Fruit fly (Drosophila melanogaster): ENCODE data around the gene Hmu.

Gene Hmu

DNA sequence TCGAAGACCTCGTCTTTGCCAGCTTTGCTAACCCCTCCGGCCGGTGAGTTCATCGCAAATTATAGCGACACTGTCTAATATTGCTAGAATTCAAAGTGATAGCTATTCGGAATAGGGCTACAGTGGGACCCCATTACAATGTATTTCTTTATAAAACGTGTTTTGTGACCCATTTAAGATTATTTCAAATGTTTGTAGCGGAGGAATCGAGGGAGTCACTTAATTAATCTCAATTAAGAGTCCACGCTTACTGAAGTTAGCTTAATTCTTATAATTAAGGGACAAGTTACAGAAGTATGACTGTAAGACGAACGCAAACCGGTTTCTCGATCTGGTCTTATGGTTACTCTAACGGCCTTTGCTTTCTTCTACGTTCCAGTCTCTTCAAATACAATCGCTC is 1.1 kb downstream of the Hmu start (continued):
- TF ChIP-seq pan (optimal IDR thresholded peaks at IDR 0.05): no peak
- no peak for TF ChIP-seq pan (GFP tag; optimal IDR thresholded peaks at IDR 0.05 in 1 of 2, IDR thresholded peaks at IDR 0.05 in 1 of 2)
- TF ChIP-seq gem (tag; optimal IDR thresholded peaks at IDR 0.05): peak; percentile 64
- TF ChIP-seq B-H1 (GFP tag; IDR thresholded peaks at IDR 0.05): no peak
- TF ChIP-seq sob (GFP tag; IDR thresholded peaks at IDR 0.05): peak; percentile 51
- no peak for TF ChIP-seq CG11398 (GFP tag; optimal IDR thresholded peaks at IDR 0.05)
- TF ChIP-seq CG17829 (tag; optimal IDR thresholded peaks at IDR 0.05): peak; percentile 28
- peak; percentile 48 for TF ChIP-seq CG17359 (tag; optimal IDR thresholded peaks at IDR 0.05)
- TF ChIP-seq CG6175 (GFP tag; IDR thresholded peaks at IDR 0.05): no peak
- no peak for TF ChIP-seq CG16813 (GFP tag; IDR thresholded peaks at IDR 0.05; ENCODE audit: partially characterized antibody)
- no peak for TF ChIP-seq jumu (GFP tag; optimal IDR thresholded peaks at IDR 0.05)
- TF ChIP-seq cwo (GFP tag; optimal IDR thresholded peaks at IDR 0.05): peak; percentile 56
- no peak for TF ChIP-seq Sin3A (optimal IDR thresholded peaks at IDR 0.05)
- TF ChIP-seq ase (GFP tag; IDR thresholded peaks at IDR 0.05): no peak
- TF ChIP-seq psq (GFP tag; optimal IDR thresholded peaks at IDR 0.05): no peak
- TF ChIP-seq Optix (GFP tag; IDR thresholded peaks at IDR 0.05): no peak
- TF ChIP-seq CG8388 (GFP tag; optimal IDR thresholded peaks at IDR 0.05): peak; percentile 21
- no peak for TF ChIP-seq gt (GFP tag; IDR thresholded peaks at IDR 0.05)
- TF ChIP-seq ab (GFP tag; optimal IDR thresholded peaks at IDR 0.05): no peak
- TF ChIP-seq Stat92E (GFP tag; optimal IDR thresholded peaks at IDR 0.05): no peak
- no peak for TF ChIP-seq CG17612 (GFP tag; IDR thresholded peaks at IDR 0.05)
- TF ChIP-seq maf-S (GFP tag; optimal IDR thresholded peaks at IDR 0.05): no peak
- no peak for TF ChIP-seq CG16863 (GFP tag; optimal IDR thresholded peaks at IDR 0.05)
- no peak for TF ChIP-seq Jarid2 (GFP tag; optimal IDR thresholded peaks at IDR 0.05)
- TF ChIP-seq kah (GFP tag; optimal IDR thresholded peaks at IDR 0.05): no peak
- TF ChIP-seq NC2β (GFP tag; optimal IDR thresholded peaks at IDR 0.05): no peak
- TF ChIP-seq CG7357 (GFP tag; IDR thresholded peaks at IDR 0.05): no peak
- TF ChIP-seq Gsc (GFP tag; IDR thresholded peaks at IDR 0.05): no peak
- no peak for TF ChIP-seq z (GFP tag; IDR thresholded peaks at IDR 0.05)
- TF ChIP-seq Dll (GFP tag; IDR thresholded peaks at IDR 0.05; ENCODE audit: partially characterized antibody): no peak
- TF ChIP-seq Sry-β (GFP tag; optimal IDR thresholded peaks at IDR 0.05): no peak
- TF ChIP-seq E2f1 (GFP tag; IDR thresholded peaks at IDR 0.05): 0 out of 2 replicates have a peak, but pooled peaks have one; percentile 19
- peak; percentile 50 for TF ChIP-seq CG10147 (GFP tag; optimal IDR thresholded peaks at IDR 0.05)
- TF ChIP-seq MTF-1 (GFP tag; optimal IDR thresholded peaks at IDR 0.05; ENCODE audit: borderline replicate concordance): no peak
- TF ChIP-seq insv (GFP tag; optimal IDR thresholded peaks at IDR 0.05): no peak
- TF ChIP-seq CG10462 (GFP tag; optimal IDR thresholded peaks at IDR 0.05): no peak
- no peak for TF ChIP-seq Nf-YA (GFP tag; IDR thresholded peaks at IDR 0.05)
- TF ChIP-seq sug (tag; optimal IDR thresholded peaks at IDR 0.05): no peak
- no peak for TF ChIP-seq ATbp (GFP tag; optimal IDR thresholded peaks at IDR 0.05)
- no peak for TF ChIP-seq ash1 (GFP tag; optimal IDR thresholded peaks at IDR 0.05)
- no peak for TF ChIP-seq vnd (GFP tag; IDR thresholded peaks at IDR 0.05; ENCODE audit: partially characterized antibody)
- TF ChIP-seq wek (GFP tag; optimal IDR thresholded peaks at IDR 0.05): no peak
- no peak for TF ChIP-seq rib (GFP tag; IDR thresholded peaks at IDR 0.05)
- TF ChIP-seq CG15269 (tag; optimal IDR thresholded peaks at IDR 0.05): peak; percentile 32
- TF ChIP-seq NC2α (GFP tag; optimal IDR thresholded peaks at IDR 0.05): no peak
- TF ChIP-seq Oaz (GFP tag; IDR thresholded peaks at IDR 0.05): no peak
- TF ChIP-seq CG14860 (GFP tag; IDR thresholded peaks at IDR 0.05; ENCODE audit: partially characterized antibody): no peak
- no peak for TF ChIP-seq CG13775 (GFP tag; optimal IDR thresholded peaks at IDR 0.05)
- TF ChIP-seq CG14441 (GFP tag; IDR thresholded peaks at IDR 0.05): no peak; the same call in 1 of the 2 replicates
- peak; percentile 21 for TF ChIP-seq Deaf1 (tag; optimal IDR thresholded peaks at IDR 0.05)
- TF ChIP-seq Asciz (GFP tag; optimal IDR thresholded peaks at IDR 0.05): no peak
- TF ChIP-seq C15 (GFP tag; IDR thresholded peaks at IDR 0.05): no peak

Measured in whole organism, embryonic.